Worm (Caenorhabditis elegans) whole organism, L4/young adult: ENCODE results near the gene ztf-25.

Experiments
- W03F9.2 ChIP-seq: fragments of 150-350 bp; optimal IDR thresholded peaks from 2 replicates; lab custom pipeline; 2014; ENCODE audit warnings: missing biosample characterization, missing genetic modification characterization
- dao-5 ChIP-seq: sonication (generic microtip); optimal IDR thresholded peaks from 2 replicates; lab custom pipeline; 2016; ENCODE audit warnings: missing genotype, missing genetic modification characterization, moderate library complexity, missing compliant biosample characterization
- him-1 ChIP-seq: sonication (generic microtip); optimal IDR thresholded peaks from 2 replicates; lab custom pipeline; 2016; ENCODE audit warnings: missing genotype, missing genetic modification reagents, missing genetic modification characterization, missing compliant biosample characterization

- TF ChIP-seq dao-5: no peak
- no peak for TF ChIP-seq him-1
- TF ChIP-seq W03F9.2: no peak
Measured at ce11 chrV:17580017-17580416, 21.6 kb upstream of the ztf-25 start.
